Worm (Caenorhabditis elegans) whole organism, mixed stage, embryonic: ENCODE results near the gene rabr-3.

ENCODE experiments used
- M03D4.4 ChIP-seq: sonication (generic microtip); optimal IDR thresholded peaks from 2 replicates; lab custom pipeline; 2017; ENCODE audit warnings: mild to moderate bottlenecking, missing genetic modification characterization, missing compliant biosample characterization
- elt-1 ChIP-seq: sonication (generic microtip); optimal IDR thresholded peaks from 2 replicates; lab custom pipeline; 2017; ENCODE audit warnings: missing genetic modification characterization, mild to moderate bottlenecking, missing compliant biosample characterization, antibody characterized with exemption, moderate library complexity, borderline replicate concordance; ENCODE audit not compliant: insufficient read depth
- lin-13 ChIP-seq: fragments of 150-350 bp; optimal IDR thresholded peaks from 2 replicates; lab custom pipeline; 2014; ENCODE audit warnings: missing biosample characterization, missing genetic modification characterization
- nhr-12 ChIP-seq: fragments of 150-350 bp; optimal IDR thresholded peaks from 2 replicates; lab custom pipeline; 2014; ENCODE audit warnings: missing biosample characterization, missing genetic modification characterization
- nhr-237 ChIP-seq: fragments of 150-350 bp; optimal IDR thresholded peaks from 2 replicates; lab custom pipeline; 2014; ENCODE audit warnings: missing biosample characterization, missing genetic modification characterization
- pha-4 ChIP-seq: fragments of 150-350 bp; optimal IDR thresholded peaks from 2 replicates; lab custom pipeline; 2018; ENCODE audit warnings: missing biosample characterization, missing genetic modification reagents, missing genetic modification characterization

DNA sequence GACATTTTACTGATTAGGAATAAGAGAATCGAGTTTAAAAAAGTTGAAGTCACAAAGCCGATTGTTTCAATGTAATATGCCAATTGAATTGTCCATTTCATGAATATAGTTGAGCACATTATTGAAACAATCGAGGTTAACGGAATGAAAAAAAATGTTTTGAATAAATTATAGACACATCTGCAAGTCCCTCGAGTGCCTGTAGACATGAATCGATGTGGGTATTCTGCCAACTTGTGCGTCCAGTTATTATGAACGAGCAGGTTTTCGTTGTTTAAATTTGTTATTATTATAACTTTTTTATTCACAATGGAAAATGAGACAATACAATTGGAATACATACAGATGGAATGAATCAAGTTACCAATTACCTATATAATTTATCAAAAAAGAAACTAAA is 37.1 kb upstream of the rabr-3 start, which contains the start of gene str-99:
- no peak for TF ChIP-seq pha-4 (tag; lab: Kevin White, UChicago)
- no peak for TF ChIP-seq nhr-237 (tag; lab: Kevin White, UChicago)
- TF ChIP-seq nhr-12 (tag; lab: Kevin White, UChicago) = no peak
- TF ChIP-seq lin-13 (tag; lab: Kevin White, UChicago) = no peak
- no peak for TF ChIP-seq M03D4.4 (tag; lab: Kevin White, UChicago)
- no peak for TF ChIP-seq elt-1 (tag; lab: Kevin White, UChicago)
